Fruit fly (Drosophila melanogaster) whole organism, embryonic: ENCODE results near the gene CG10589.
A peak's percentile ranks its signal among the peaks of the same experiment; 100 is the strongest.

Source experiments
- Atf-2 ChIP-seq: fragments of 200-800 bp; sonication (Bioruptor generic); optimal IDR thresholded peaks from 2 replicates; lab custom pipeline; 2016; ENCODE audit warnings: missing biosample characterization, missing genetic modification characterization
- B-H2 ChIP-seq: fragments of 200-800 bp; sonication (Bioruptor generic); optimal IDR thresholded peaks from 2 replicates; lab custom pipeline; 2018; ENCODE audit warnings: missing biosample characterization, mild to moderate bottlenecking, missing genetic modification characterization
- Bdp1 ChIP-seq: fragments of 200-800 bp; sonication (Bioruptor generic); optimal IDR thresholded peaks from 3 replicates; lab custom pipeline; 2016; ENCODE audit warnings: missing biosample characterization, missing genetic modification characterization
- Bgb ChIP-seq: fragments of 200-800 bp; sonication (Bioruptor generic); IDR thresholded peaks from 2 replicates; pipeline ENCODE4 v1.3.6; 2022; ENCODE audit warnings: missing biosample characterization, missing genetic modification characterization; ENCODE audit not compliant: partially characterized antibody
- CG12299 ChIP-seq: fragments of 200-800 bp; sonication (Bioruptor generic); optimal IDR thresholded peaks from 2 replicates; lab custom pipeline; 2018; ENCODE audit warnings: missing biosample characterization, mild to moderate bottlenecking, missing genetic modification characterization
- CG1233 ChIP-seq: fragments of 200-800 bp; sonication (Bioruptor generic); optimal IDR thresholded peaks from 4 replicates; lab custom pipeline; 2018; ENCODE audit warnings: missing biosample characterization, mild to moderate bottlenecking, missing genetic modification characterization
- CG13296 ChIP-seq: fragments of 200-800 bp; sonication (Bioruptor generic); optimal IDR thresholded peaks from 3 replicates; lab custom pipeline; 2018; ENCODE audit warnings: missing biosample characterization, mild to moderate bottlenecking, missing genetic modification characterization
- CG13775 ChIP-seq: fragments of 200-800 bp; sonication (Bioruptor generic); optimal IDR thresholded peaks from 3 replicates; lab custom pipeline; 2017; ENCODE audit warnings: missing biosample characterization, mild to moderate bottlenecking, missing genetic modification characterization
- CG17612 ChIP-seq: fragments of 200-800 bp; sonication (Bioruptor generic); IDR thresholded peaks from 2 replicates; pipeline ENCODE4 v1.3.6; 2022; ENCODE audit warnings: missing biosample characterization, missing genetic modification characterization
- CG2120 ChIP-seq: fragments of 200-800 bp; sonication (Bioruptor generic); optimal IDR thresholded peaks from 3 replicates; lab custom pipeline; 2016; ENCODE audit warnings: missing biosample characterization, missing genetic modification characterization
- CG2678 ChIP-seq: fragments of 200-800 bp; sonication (Bioruptor generic); optimal IDR thresholded peaks from 3 replicates; lab custom pipeline; 2019; ENCODE audit warnings: missing biosample characterization, mild to moderate bottlenecking, missing genetic modification characterization, moderate library complexity
- CG2875 ChIP-seq: fragments of 200-800 bp; sonication (Bioruptor generic); optimal IDR thresholded peaks from 2 replicates; lab custom pipeline; 2017; ENCODE audit warnings: missing biosample characterization, mild to moderate bottlenecking, missing genetic modification characterization, missing genetic modification reagents
- CG2889 ChIP-seq: fragments of 200-800 bp; sonication (Bioruptor generic); IDR thresholded peaks from 3 replicates; pipeline ENCODE4 v1.3.6; 2022; ENCODE audit warnings: missing biosample characterization, missing genetic modification characterization
- CG3163 ChIP-seq: fragments of 200-800 bp; sonication (Bioruptor generic); optimal IDR thresholded peaks from 3 replicates; lab custom pipeline; 2016; ENCODE audit warnings: missing biosample characterization, missing genetic modification characterization
- CkIIα-i1 ChIP-seq: fragments of 200-800 bp; sonication (Bioruptor generic); IDR thresholded peaks from 2 replicates; pipeline ENCODE4 v1.3.6; 2022; ENCODE audit warnings: missing biosample characterization, missing genetic modification characterization
- Dip2 ChIP-seq: fragments of 200-800 bp; sonication (Bioruptor generic); IDR thresholded peaks from 2 replicates; pipeline ENCODE4 v1.3.6; 2022; ENCODE audit warnings: missing biosample characterization, missing genetic modification characterization
- Doc3 ChIP-seq: fragments of 200-800 bp; sonication (Bioruptor generic); IDR thresholded peaks from 3 replicates; pipeline ENCODE4 v1.3.6; 2022; ENCODE audit warnings: missing biosample characterization, missing genetic modification characterization; ENCODE audit not compliant: partially characterized antibody
- E2f1 ChIP-seq: fragments of 200-800 bp; sonication (Bioruptor generic); IDR thresholded peaks from 2 replicates; pipeline ENCODE4 v1.3.6; 2022; ENCODE audit warnings: missing biosample characterization, missing genetic modification characterization
- Fer1 ChIP-seq: fragments of 200-800 bp; sonication (Bioruptor generic); optimal IDR thresholded peaks from 2 replicates; lab custom pipeline; 2017; ENCODE audit warnings: missing biosample characterization, mild to moderate bottlenecking, missing genetic modification characterization
- HLHmδ ChIP-seq: fragments of 200-800 bp; sonication (Bioruptor generic); optimal IDR thresholded peaks from 2 replicates; lab custom pipeline; 2018; ENCODE audit warnings: missing biosample characterization, mild to moderate bottlenecking, missing genetic modification characterization, moderate library complexity
- Hand ChIP-seq: fragments of 200-800 bp; sonication (Bioruptor generic); optimal IDR thresholded peaks from 2 replicates; lab custom pipeline; 2017; ENCODE audit warnings: mild to moderate bottlenecking, missing biosample characterization, missing genetic modification reagents, missing genetic modification characterization
- Hsf ChIP-seq: fragments of 200-800 bp; sonication (Bioruptor generic); optimal IDR thresholded peaks from 3 replicates; lab custom pipeline; 2016; ENCODE audit warnings: missing biosample characterization, missing genetic modification characterization
- Jarid2 ChIP-seq: fragments of 200-800 bp; sonication (Bioruptor generic); optimal IDR thresholded peaks from 3 replicates; lab custom pipeline; 2017; ENCODE audit warnings: mild to moderate bottlenecking, missing biosample characterization, missing genetic modification reagents, missing genetic modification characterization
- MTF-1 ChIP-seq: fragments of 200-800 bp; sonication (Bioruptor generic); optimal IDR thresholded peaks from 2 replicates; lab custom pipeline; 2018; ENCODE audit warnings: missing biosample characterization, mild to moderate bottlenecking, missing genetic modification characterization, borderline replicate concordance
- Mes4 ChIP-seq: fragments of 200-800 bp; sonication (Bioruptor generic); optimal IDR thresholded peaks from 2 replicates; lab custom pipeline; 2016; ENCODE audit warnings: missing biosample characterization, missing genetic modification characterization
- NFAT ChIP-seq: fragments of 200-800 bp; sonication (Bioruptor generic); IDR thresholded peaks from 2 replicates; pipeline ENCODE4 v1.3.6; 2022; ENCODE audit warnings: missing biosample characterization, missing genetic modification characterization
- Oli ChIP-seq: fragments of 200-800 bp; sonication (Bioruptor generic); optimal IDR thresholded peaks from 2 replicates; lab custom pipeline; 2018; ENCODE audit warnings: missing biosample characterization, mild to moderate bottlenecking, missing genetic modification characterization, moderate library complexity
- Sin3A ChIP-seq: fragments of >200 bp; optimal IDR thresholded peaks from 2 replicates; lab custom pipeline; 2018
- Spps ChIP-seq: fragments of 200-800 bp; sonication (Bioruptor generic); optimal IDR thresholded peaks from 2 replicates; lab custom pipeline; 2018; ENCODE audit warnings: missing biosample characterization, mild to moderate bottlenecking, missing genetic modification characterization
- Vsx1 ChIP-seq: fragments of 200-800 bp; sonication (Bioruptor generic); optimal IDR thresholded peaks from 2 replicates; lab custom pipeline; 2017; ENCODE audit warnings: missing biosample characterization, mild to moderate bottlenecking, missing genetic modification characterization, missing genetic modification reagents
- bigmax ChIP-seq: fragments of 200-800 bp; sonication (Bioruptor generic); optimal IDR thresholded peaks from 2 replicates; lab custom pipeline; 2018; ENCODE audit warnings: missing biosample characterization, mild to moderate bottlenecking, missing genetic modification characterization
- chinmo ChIP-seq: fragments of 200-800 bp; sonication (Bioruptor generic); IDR thresholded peaks from 4 replicates; pipeline ENCODE4 v1.3.6; 2022; ENCODE audit warnings: missing biosample characterization, missing genetic modification characterization; ENCODE audit not compliant: partially characterized antibody
- croc ChIP-seq: fragments of 200-800 bp; sonication (Bioruptor generic); conservative IDR thresholded peaks from 3 replicates; pipeline ENCODE4 v1.3.6; 2022; ENCODE audit warnings: missing biosample characterization, missing genetic modification characterization
- crol ChIP-seq: fragments of 200-800 bp; sonication (Bioruptor generic); IDR thresholded peaks from 2 replicates; pipeline ENCODE4 v1.3.6; 2022; ENCODE audit warnings: missing biosample characterization, missing genetic modification characterization
- danr ChIP-seq: fragments of 200-800 bp; sonication (Bioruptor generic); IDR thresholded peaks from 2 replicates; pipeline ENCODE4 v1.3.6; 2022; ENCODE audit warnings: missing biosample characterization, missing genetic modification characterization
- dm ChIP-seq: fragments of 200-800 bp; sonication (Bioruptor generic); optimal IDR thresholded peaks from 3 replicates; lab custom pipeline; 2016; ENCODE audit warnings: missing biosample characterization, missing genetic modification characterization
- gem ChIP-seq: fragments of 200-800 bp; sonication (Bioruptor generic); optimal IDR thresholded peaks from 2 replicates; lab custom pipeline; 2019; ENCODE audit warnings: missing biosample characterization, mild to moderate bottlenecking, missing genetic modification characterization, moderate library complexity
- grn ChIP-seq: fragments of 200-800 bp; sonication (Bioruptor generic); optimal IDR thresholded peaks from 3 replicates; lab custom pipeline; 2017; ENCODE audit warnings: missing biosample characterization, missing genetic modification characterization
- ham ChIP-seq: fragments of 200-800 bp; sonication (Bioruptor generic); IDR thresholded peaks from 2 replicates; pipeline ENCODE4 v1.3.6; 2022; ENCODE audit warnings: missing biosample characterization, missing genetic modification characterization
- hbn ChIP-seq: fragments of 200-800 bp; sonication (Bioruptor generic); IDR thresholded peaks from 2 replicates; pipeline ENCODE4 v1.3.6; 2022; ENCODE audit warnings: missing biosample characterization, missing genetic modification characterization; ENCODE audit not compliant: partially characterized antibody
- inv ChIP-seq: fragments of 200-800 bp; sonication (Bioruptor generic); IDR thresholded peaks from 2 replicates; pipeline ENCODE4 v1.3.6; 2022; ENCODE audit warnings: missing biosample characterization, missing genetic modification characterization; ENCODE audit not compliant: partially characterized antibody
- knrl ChIP-seq: fragments of 200-800 bp; sonication (Bioruptor generic); IDR thresholded peaks from 3 replicates; pipeline ENCODE4 v1.3.6; 2022; ENCODE audit warnings: missing biosample characterization, missing genetic modification characterization; ENCODE audit not compliant: partially characterized antibody
- lola ChIP-seq, 3 experiments: fragments of >200 bp in 2 of 3; fragments of 200-800 bp in 1 of 3; sonication (Bioruptor generic) in 1 of 3; optimal IDR thresholded peaks; 2 replicates each; lab custom pipeline; 2017 to 2019; ENCODE audit warnings: missing biosample characterization in 3 of 3, missing genetic modification characterization in 3 of 3, mild to moderate bottlenecking in 1 of 3, moderate library complexity in 1 of 3
- nerfin-2 ChIP-seq: fragments of 200-800 bp; sonication (Bioruptor generic); IDR thresholded peaks from 2 replicates; pipeline ENCODE4 v1.3.6; 2022; ENCODE audit warnings: missing biosample characterization, missing genetic modification characterization; ENCODE audit not compliant: partially characterized antibody
- onecut ChIP-seq: fragments of 200-800 bp; sonication (Bioruptor generic); IDR thresholded peaks from 2 replicates; pipeline ENCODE4 v1.3.6; 2022; ENCODE audit warnings: missing biosample characterization, missing genetic modification characterization
- org-1 ChIP-seq: fragments of 200-800 bp; sonication (Bioruptor generic); optimal IDR thresholded peaks from 2 replicates; lab custom pipeline; 2017; ENCODE audit warnings: missing biosample characterization, missing genetic modification characterization
- sc ChIP-seq, 3 experiments: fragments of >200 bp in 2 of 3; fragments of 200-800 bp in 1 of 3; sonication (Bioruptor generic) in 1 of 3; optimal IDR thresholded peaks; 2 replicates in 2 of 3; 3 replicates in 1 of 3; lab custom pipeline; 2017; ENCODE audit warnings: mild to moderate bottlenecking in 1 of 3, missing biosample characterization in 1 of 3, missing genetic modification characterization in 1 of 3, missing genetic modification reagents in 1 of 3
- sim ChIP-seq: fragments of 200-800 bp; sonication (Bioruptor generic); IDR thresholded peaks from 2 replicates; pipeline ENCODE4 v1.3.6; 2022; ENCODE audit warnings: missing biosample characterization, missing genetic modification characterization
- ttk ChIP-seq: fragments of 200-800 bp; sonication (Bioruptor generic); IDR thresholded peaks from 2 replicates; pipeline ENCODE4 v2.1.2; 2022; ENCODE audit warnings: missing biosample characterization, missing genetic modification characterization

The CG10589 gene

dm6 chr3L:20930059-20930785, 2.6 kb downstream of the CG10589 start (continued):
- TF ChIP-seq CG1233 (GFP tag; lab: Kevin White, UChicago): no peak
- TF ChIP-seq Hand: no peak
- peak; percentile 79 for TF ChIP-seq gem (tag; lab: Kevin White, UChicago)
- no peak for TF ChIP-seq org-1 (GFP tag; lab: Kevin White, UChicago)
- TF ChIP-seq Doc3: no peak
- TF ChIP-seq ttk: no peak
- TF ChIP-seq E2f1 (GFP tag; lab: Robert Waterston, UW): no peak
- no peak for TF ChIP-seq B-H2
- TF ChIP-seq CG3163 (GFP tag; lab: Kevin White, UChicago): no peak
- TF ChIP-seq CG13775 (GFP tag; lab: Kevin White, UChicago): peak; percentile 32
- peak; percentile 36 for TF ChIP-seq CG2875 (GFP tag; lab: Kevin White, UChicago)
- TF ChIP-seq Bgb: no peak
- TF ChIP-seq dm (GFP tag; lab: Kevin White, UChicago): no peak
- no peak for TF ChIP-seq knrl
- peak; percentile 68 for TF ChIP-seq Spps (tag; lab: Kevin White, UChicago)
- TF ChIP-seq Fer1 (GFP tag; lab: Kevin White, UChicago): no peak
- TF ChIP-seq Dip2 (GFP tag; lab: Robert Waterston, UW): no peak
- no peak for TF ChIP-seq Sin3A
- no peak for TF ChIP-seq CG13296 (GFP tag; lab: Kevin White, UChicago)
- no peak for TF ChIP-seq HLHmδ
- no peak for TF ChIP-seq hbn
- TF ChIP-seq CG17612 (GFP tag; lab: Robert Waterston, UW): no peak
- TF ChIP-seq CG2889 (GFP tag; lab: Robert Waterston, UW): no peak
- no peak for TF ChIP-seq CkIIα-i1 (GFP tag; lab: Robert Waterston, UW)
- TF ChIP-seq chinmo (GFP tag; lab: Robert Waterston, UW): no peak
- TF ChIP-seq MTF-1 (GFP tag; lab: Kevin White, UChicago): no peak
- no peak for TF ChIP-seq Hsf (GFP tag; lab: Kevin White, UChicago)
- no peak for TF ChIP-seq Jarid2 (GFP tag; lab: Kevin White, UChicago)
- no peak for TF ChIP-seq CG2120
- no peak for TF ChIP-seq sim (GFP tag; lab: Robert Waterston, UW)
- TF ChIP-seq Mes4 (GFP tag; lab: Kevin White, UChicago): no peak
- TF ChIP-seq CG2678 (tag; lab: Kevin White, UChicago): peak; percentile 64
- no peak for TF ChIP-seq ham (GFP tag; lab: Robert Waterston, UW)
- no peak for TF ChIP-seq onecut
- TF ChIP-seq crol (GFP tag; lab: Robert Waterston, UW): no peak
- TF ChIP-seq lola (GFP tag; optimal IDR thresholded peaks at IDR 0.05; lab: Kevin White, UChicago): peak in 1 of 3 experiments; percentile 76
- TF ChIP-seq sc (optimal IDR thresholded peaks at IDR 0.05; lab: Kevin White, UChicago): no peak
- TF ChIP-seq sc (GFP tag; optimal IDR thresholded peaks at IDR 0.05; lab: Kevin White, UChicago): peak; percentile 31
- TF ChIP-seq Vsx1: no peak
- TF ChIP-seq nerfin-2 (GFP tag; lab: Robert Waterston, UW): no peak
- TF ChIP-seq croc (GFP tag; lab: Robert Waterston, UW): no peak; the same call in none of the 3 replicates
- TF ChIP-seq inv (GFP tag; lab: Robert Waterston, UW): no peak
- TF ChIP-seq Atf-2 (GFP tag; lab: Kevin White, UChicago): no peak
- no peak for TF ChIP-seq CG12299
- no peak for TF ChIP-seq grn (GFP tag; lab: Kevin White, UChicago)
- TF ChIP-seq bigmax (GFP tag; lab: Kevin White, UChicago): no peak
- TF ChIP-seq danr (GFP tag; lab: Robert Waterston, UW): no peak
- TF ChIP-seq Oli (tag; lab: Kevin White, UChicago): peak; percentile 64
- TF ChIP-seq NFAT (GFP tag; lab: Robert Waterston, UW): no peak
- TF ChIP-seq Bdp1 (GFP tag; lab: Kevin White, UChicago): no peak
